Fruit fly (Drosophila melanogaster) whole organism, embryonic: ENCODE measurements around the gene GlcAT-P.
A peak's percentile ranks its signal among the peaks of the same experiment; 100 is the strongest.

Experiments
- B-H1 ChIP-seq: fragments of 200-800 bp; sonication (Bioruptor generic); IDR thresholded peaks from 3 replicates; pipeline ENCODE4 v1.3.6; 2022; ENCODE audit warnings: missing biosample characterization, missing genetic modification characterization
- Bgb ChIP-seq: fragments of 200-800 bp; sonication (Bioruptor generic); IDR thresholded peaks from 2 replicates; pipeline ENCODE4 v1.3.6; 2022; ENCODE audit warnings: missing biosample characterization, missing genetic modification characterization; ENCODE audit not compliant: partially characterized antibody
- CG11504 ChIP-seq: fragments of 200-800 bp; sonication (Bioruptor generic); optimal IDR thresholded peaks from 3 replicates; lab custom pipeline; 2019; ENCODE audit warnings: missing biosample characterization, mild to moderate bottlenecking, missing genetic modification characterization, moderate library complexity
- CG11695 ChIP-seq: fragments of 200-800 bp; sonication (Bioruptor generic); IDR thresholded peaks from 3 replicates; pipeline ENCODE4 v1.3.6; 2022; ENCODE audit warnings: missing biosample characterization, missing genetic modification characterization
- CG11723 ChIP-seq: fragments of 200-800 bp; sonication (Bioruptor generic); optimal IDR thresholded peaks from 2 replicates; lab custom pipeline; 2017; ENCODE audit warnings: missing biosample characterization, mild to moderate bottlenecking, missing genetic modification characterization
- CG14050 ChIP-seq: fragments of 200-800 bp; sonication (Bioruptor generic); IDR thresholded peaks from 3 replicates; pipeline ENCODE4 v1.3.6; 2022; ENCODE audit warnings: missing biosample characterization, missing genetic modification characterization
- CG14441 ChIP-seq: fragments of 200-800 bp; sonication (Bioruptor generic); IDR thresholded peaks from 2 replicates; pipeline ENCODE4 v1.3.6; 2022; ENCODE audit warnings: missing biosample characterization, missing genetic modification characterization
- CG14667 ChIP-seq: fragments of 200-800 bp; sonication (Bioruptor generic); IDR thresholded peaks from 2 replicates; pipeline ENCODE4 v1.3.6; 2022; ENCODE audit warnings: missing biosample characterization, missing genetic modification characterization
- CG14710 ChIP-seq: fragments of 200-800 bp; sonication (Bioruptor generic); optimal IDR thresholded peaks from 3 replicates; lab custom pipeline; 2019; ENCODE audit warnings: missing biosample characterization, mild to moderate bottlenecking, missing genetic modification characterization, moderate library complexity
- CG15269 ChIP-seq: fragments of 200-800 bp; sonication (Bioruptor generic); optimal IDR thresholded peaks from 2 replicates; lab custom pipeline; 2018; ENCODE audit warnings: missing biosample characterization, mild to moderate bottlenecking, missing genetic modification characterization, moderate library complexity
- CG17385 ChIP-seq: fragments of 200-800 bp; sonication (Bioruptor generic); optimal IDR thresholded peaks from 3 replicates; lab custom pipeline; 2018; ENCODE audit warnings: missing biosample characterization, mild to moderate bottlenecking, missing genetic modification characterization
- CG31224 ChIP-seq: fragments of 200-800 bp; sonication (Bioruptor generic); IDR thresholded peaks from 2 replicates; pipeline ENCODE4 v1.3.6; 2022; ENCODE audit warnings: missing biosample characterization, missing genetic modification characterization
- CG33557 ChIP-seq: fragments of 200-800 bp; sonication (Bioruptor generic); optimal IDR thresholded peaks from 2 replicates; lab custom pipeline; 2019; ENCODE audit warnings: missing biosample characterization, mild to moderate bottlenecking, missing genetic modification characterization, moderate library complexity
- CG6654 ChIP-seq: fragments of 200-800 bp; sonication (Bioruptor generic); optimal IDR thresholded peaks from 2 replicates; lab custom pipeline; 2017; ENCODE audit warnings: missing biosample characterization, mild to moderate bottlenecking, missing genetic modification characterization
- CG9876 ChIP-seq: fragments of 200-800 bp; sonication (Bioruptor generic); optimal IDR thresholded peaks from 2 replicates; lab custom pipeline; 2016; ENCODE audit warnings: missing biosample characterization, missing genetic modification characterization
- Dek ChIP-seq: fragments of 200-800 bp; sonication (Bioruptor generic); optimal IDR thresholded peaks from 3 replicates; lab custom pipeline; 2019; ENCODE audit warnings: missing biosample characterization, mild to moderate bottlenecking, missing genetic modification characterization, moderate library complexity
- Drgx ChIP-seq: fragments of 200-800 bp; sonication (Bioruptor generic); IDR thresholded peaks from 2 replicates; pipeline ENCODE4 v1.3.6; 2022; ENCODE audit warnings: missing biosample characterization, missing genetic modification characterization
- Eip74EF ChIP-seq, 2 experiments: fragments of 200-800 bp in 1 of 2; fragments of >200 bp in 1 of 2; sonication (Bioruptor generic) in 1 of 2; optimal IDR thresholded peaks; 2 replicates each; lab custom pipeline; 2017 to 2019; ENCODE audit warnings: missing biosample characterization in 2 of 2, missing genetic modification characterization in 2 of 2, mild to moderate bottlenecking in 1 of 2, moderate library complexity in 1 of 2
- Elba2 ChIP-seq: fragments of 200-800 bp; sonication (Bioruptor generic); optimal IDR thresholded peaks from 3 replicates; lab custom pipeline; 2016; ENCODE audit warnings: missing biosample characterization, missing genetic modification characterization
- Fer3 ChIP-seq: fragments of 200-800 bp; sonication (Bioruptor generic); optimal IDR thresholded peaks from 2 replicates; lab custom pipeline; 2018; ENCODE audit warnings: missing biosample characterization, mild to moderate bottlenecking, missing genetic modification characterization, moderate library complexity
- Lpt ChIP-seq: fragments of >200 bp; optimal IDR thresholded peaks from 2 replicates; lab custom pipeline; 2018; ENCODE audit warnings: missing biosample characterization, missing genetic modification characterization
- Pdp1 ChIP-seq, 2 experiments: fragments of 200-800 bp; sonication (Bioruptor generic); optimal IDR thresholded peaks; 3 replicates each; lab custom pipeline; 2016; ENCODE audit warnings: missing biosample characterization in 2 of 2, missing genetic modification characterization in 2 of 2, mild to moderate bottlenecking in 1 of 2, moderate library complexity in 1 of 2
- Sox102F ChIP-seq: fragments of 200-800 bp; sonication (Bioruptor generic); optimal IDR thresholded peaks from 2 replicates; lab custom pipeline; 2018; ENCODE audit warnings: missing biosample characterization, mild to moderate bottlenecking, missing genetic modification characterization, moderate library complexity
- ato ChIP-seq: fragments of 200-800 bp; sonication (Bioruptor generic); IDR thresholded peaks from 2 replicates; pipeline ENCODE4 v1.3.6; 2022; ENCODE audit warnings: missing biosample characterization, missing genetic modification characterization; ENCODE audit not compliant: partially characterized antibody
- cg ChIP-seq: fragments of 200-800 bp; sonication (Bioruptor generic); optimal IDR thresholded peaks from 3 replicates; lab custom pipeline; 2019; ENCODE audit warnings: missing biosample characterization, mild to moderate bottlenecking, missing genetic modification characterization, moderate library complexity
- chinmo ChIP-seq: fragments of 200-800 bp; sonication (Bioruptor generic); IDR thresholded peaks from 4 replicates; pipeline ENCODE4 v1.3.6; 2022; ENCODE audit warnings: missing biosample characterization, missing genetic modification characterization; ENCODE audit not compliant: partially characterized antibody
- crp ChIP-seq, 2 experiments: fragments of 200-800 bp; sonication (Bioruptor generic); optimal IDR thresholded peaks; 2 replicates in 1 of 2; 3 replicates in 1 of 2; lab custom pipeline; 2017; ENCODE audit warnings: missing biosample characterization in 2 of 2, missing genetic modification characterization in 2 of 2, mild to moderate bottlenecking in 1 of 2, moderate library complexity in 1 of 2
- danr ChIP-seq: fragments of 200-800 bp; sonication (Bioruptor generic); IDR thresholded peaks from 2 replicates; pipeline ENCODE4 v1.3.6; 2022; ENCODE audit warnings: missing biosample characterization, missing genetic modification characterization
- dati ChIP-seq: fragments of 200-800 bp; sonication (Bioruptor generic); IDR thresholded peaks from 2 replicates; pipeline ENCODE4 v1.3.6; 2022; ENCODE audit warnings: missing biosample characterization, missing genetic modification characterization
- dmrt11E ChIP-seq: fragments of 200-800 bp; sonication (Bioruptor generic); optimal IDR thresholded peaks from 3 replicates; lab custom pipeline; 2018; ENCODE audit warnings: missing biosample characterization, mild to moderate bottlenecking, missing genetic modification characterization, moderate library complexity
- ewg ChIP-seq: fragments of 200-800 bp; sonication (Bioruptor generic); optimal IDR thresholded peaks from 3 replicates; lab custom pipeline; 2017; ENCODE audit warnings: mild to moderate bottlenecking, missing biosample characterization, missing genetic modification reagents, missing genetic modification characterization
- exex ChIP-seq: fragments of 200-800 bp; sonication (Bioruptor generic); optimal IDR thresholded peaks from 4 replicates; lab custom pipeline; 2018; ENCODE audit warnings: missing biosample characterization, mild to moderate bottlenecking, missing genetic modification characterization, moderate library complexity
- gce ChIP-seq: fragments of 200-800 bp; sonication (Bioruptor generic); IDR thresholded peaks from 3 replicates; pipeline ENCODE4 v1.3.6; 2022; ENCODE audit warnings: missing biosample characterization, missing genetic modification characterization
- gfzf ChIP-seq: fragments of 200-800 bp; sonication (Bioruptor generic); optimal IDR thresholded peaks from 2 replicates; lab custom pipeline; 2016; ENCODE audit warnings: missing biosample characterization, mild to moderate bottlenecking, missing genetic modification characterization, moderate library complexity
- hkb ChIP-seq, 2 experiments: fragments of 200-800 bp in 1 of 2; fragments of >200 bp in 1 of 2; sonication (Bioruptor generic) in 1 of 2; IDR thresholded peaks in 1 of 2; optimal IDR thresholded peaks in 1 of 2; 2 replicates each; pipeline versions ENCODE4 v1.3.6 to Lab custom; 2017 to 2022; ENCODE audit warnings: missing biosample characterization in 1 of 2, missing genetic modification characterization in 1 of 2
- pzg ChIP-seq: fragments of 200-800 bp; sonication (Bioruptor generic); optimal IDR thresholded peaks from 3 replicates; lab custom pipeline; 2018; ENCODE audit warnings: missing biosample characterization, mild to moderate bottlenecking, missing genetic modification characterization, moderate library complexity
- slou ChIP-seq: fragments of 200-800 bp; sonication (Bioruptor generic); optimal IDR thresholded peaks from 3 replicates; lab custom pipeline; 2016; ENCODE audit warnings: missing biosample characterization, missing genetic modification characterization
- tgo ChIP-seq: fragments of 200-800 bp; sonication (Bioruptor generic); IDR thresholded peaks from 3 replicates; pipeline ENCODE4 v1.3.6; 2022; ENCODE audit warnings: missing biosample characterization, missing genetic modification characterization
- trh ChIP-seq: fragments of 200-800 bp; sonication (Bioruptor generic); optimal IDR thresholded peaks from 2 replicates; lab custom pipeline; 2016; ENCODE audit warnings: missing biosample characterization, missing genetic modification characterization
- wor ChIP-seq: fragments of 200-800 bp; sonication (Bioruptor generic); IDR thresholded peaks from 2 replicates; pipeline ENCODE4 v1.3.6; 2022; ENCODE audit warnings: missing biosample characterization, missing genetic modification characterization

Gene GlcAT-P

dm6 chr3L:11148478-11149251, 48.7 kb downstream of the GlcAT-P start (continued):
- TF ChIP-seq gce (0 out of 3 replicates have a peak, but pooled peaks have one; percentile 30), pzg (GFP tag; lab: Kevin White, UChicago) (no peak), CG17385 (GFP tag; lab: Kevin White, UChicago) (peak; percentile 29), cg (GFP tag; lab: Kevin White, UChicago) (no peak), ewg (GFP tag; lab: Kevin White, UChicago) (peak; percentile 5), Drgx (peak; percentile 74), Elba2 (GFP tag; lab: Kevin White, UChicago) (no peak), CG14667 (GFP tag; lab: Robert Waterston, UW) (peak; percentile 22; the same call in 1 of the 2 replicates), Eip74EF (GFP tag; optimal IDR thresholded peaks at IDR 0.05; lab: Kevin White, UChicago) (peak in 1 of 2 experiments; percentile 43), slou (GFP tag; lab: Kevin White, UChicago) (no peak), CG14710 (tag; lab: Kevin White, UChicago) (peak; percentile 62), B-H1 (GFP tag; lab: Robert Waterston, UW) (no peak), CG6654 (GFP tag; lab: Kevin White, UChicago) (no peak), Dek (tag; lab: Kevin White, UChicago) (no peak), hkb (optimal IDR thresholded peaks at IDR 0.05; lab: Kevin White, UChicago) (no peak), hkb (GFP tag; IDR thresholded peaks at IDR 0.05; lab: Robert Waterston, UW) (peak; percentile 57), dmrt11E (tag; lab: Kevin White, UChicago) (peak; percentile 24), crp (GFP tag; optimal IDR thresholded peaks at IDR 0.05; lab: Kevin White, UChicago) (no peak), Lpt (GFP tag; lab: Kevin White, UChicago) (no peak), tgo (GFP tag; lab: Robert Waterston, UW) (peak; percentile 57; the same call in 2 of the 3 replicates), Fer3 (peak; percentile 6), CG9876 (GFP tag; lab: Kevin White, UChicago) (no peak), chinmo (GFP tag; lab: Robert Waterston, UW) (peak; percentile 89; the same call in 2 of the 4 replicates), CG11504 (tag; lab: Kevin White, UChicago) (peak; percentile 74), ato (GFP tag; lab: Robert Waterston, UW) (no peak), trh (GFP tag; lab: Kevin White, UChicago) (no peak), CG11695 (GFP tag; lab: Robert Waterston, UW) (peak; percentile 57; the same call in 2 of the 3 replicates), CG33557 (GFP tag; lab: Kevin White, UChicago) (no peak), Sox102F (GFP tag; lab: Kevin White, UChicago) (peak; percentile 67), CG14441 (GFP tag; lab: Robert Waterston, UW) (peak; percentile 49; the same call in 1 of the 2 replicates), Bgb (GFP tag; lab: Robert Waterston, UW) (no peak), gfzf (no peak), dati (no peak), CG31224 (GFP tag; lab: Robert Waterston, UW) (no peak), exex (tag; lab: Kevin White, UChicago) (no peak), CG15269 (tag; lab: Kevin White, UChicago) (peak; percentile 16), CG14050 (GFP tag; lab: Robert Waterston, UW) (no peak), wor (GFP tag; lab: Robert Waterston, UW) (peak; percentile 24; the same call in 1 of the 2 replicates), danr (no peak), Pdp1 (GFP tag; optimal IDR thresholded peaks at IDR 0.05; lab: Kevin White, UChicago) (no peak), CG11723 (no peak)
